Fruit fly (Drosophila melanogaster): ENCODE results near the gene CG6415.

DNA sequence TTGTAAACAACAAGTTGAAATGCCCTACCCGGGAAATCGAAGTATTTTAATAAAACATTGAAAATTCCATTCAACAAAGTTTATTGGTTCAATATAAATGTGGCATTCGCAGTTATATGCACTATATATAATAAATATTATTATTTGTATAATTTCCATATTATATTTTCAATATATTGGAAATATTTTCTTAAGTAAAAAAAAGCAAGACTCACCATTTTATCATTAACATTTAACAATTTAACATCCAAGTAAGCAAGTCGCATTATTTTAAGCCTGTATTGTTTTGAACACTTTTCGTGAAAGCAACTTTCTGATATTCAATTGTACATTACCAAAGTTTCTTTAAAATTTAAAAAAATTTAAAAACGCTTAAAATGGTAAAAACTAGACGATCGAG lies 45.4 kb upstream of the CG6415 start, which contains the start of gene CG45690:
- TF ChIP-seq bab1 (GFP tag; optimal IDR thresholded peaks at IDR 0.05) (no peak), tj (GFP tag; optimal IDR thresholded peaks at IDR 0.05) (no peak), ovo (GFP tag; optimal IDR thresholded peaks at IDR 0.05) (no peak), CG5204 (GFP tag; optimal IDR thresholded peaks at IDR 0.05) (no peak), toe (GFP tag; optimal IDR thresholded peaks at IDR 0.05) (no peak), Hr96 (GFP tag; optimal IDR thresholded peaks at IDR 0.05) (no peak), cnc (optimal IDR thresholded peaks at IDR 0.05) (no peak), CG7101 (tag; optimal IDR thresholded peaks at IDR 0.05) (no peak)

Data from whole organism, adult.